Fruit fly (Drosophila melanogaster): Measurements from ENCODE around the gene orion.
A peak's percentile ranks its signal among the peaks of the same experiment; 100 is the strongest.

The orion gene

DNA sequence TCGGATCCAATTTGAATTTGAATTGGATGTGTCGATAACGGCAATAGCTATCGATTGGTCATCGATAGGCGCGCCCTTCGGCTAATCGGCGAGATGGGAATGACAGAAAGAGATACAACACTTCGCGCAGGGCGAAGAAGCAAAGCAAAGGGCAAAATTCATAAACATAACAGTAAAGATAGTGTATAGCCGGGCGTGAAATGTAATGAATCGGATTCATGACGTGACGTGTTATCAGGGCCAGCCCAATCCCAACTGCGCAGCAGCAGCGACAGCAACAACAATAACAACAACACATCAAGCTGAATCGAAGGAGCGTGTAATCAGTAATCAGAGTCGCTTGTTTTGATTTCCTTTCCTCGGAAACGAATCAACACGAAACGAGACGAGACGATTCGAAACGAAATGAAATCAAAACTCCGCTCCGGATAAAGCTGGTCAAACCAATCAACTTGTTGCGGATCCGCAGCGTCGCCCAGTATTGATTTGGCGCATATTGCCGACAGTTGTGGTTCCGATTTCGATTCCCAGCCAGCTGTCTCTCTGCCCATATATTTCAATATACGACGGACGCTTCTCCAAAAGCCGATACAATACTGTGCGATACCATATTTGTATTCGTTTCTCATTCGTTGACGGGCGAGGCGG, 34.6 kb downstream of the orion start, which contains the start of gene snz:
snz (plus strand) TSS at position 107 of the 648 bp plus-strand sequence.
- no peak for TF ChIP-seq dl (GFP tag; optimal IDR thresholded peaks at IDR 0.05; ENCODE audit: insufficient read depth in 1 of 2, partially characterized antibody in 2 of 2)
- no peak for TF ChIP-seq pan (optimal IDR thresholded peaks at IDR 0.05)
- TF ChIP-seq Jra (GFP tag; optimal IDR thresholded peaks at IDR 0.05), result no peak
- TF ChIP-seq OdsH (GFP tag; optimal IDR thresholded peaks at IDR 0.05), result no peak
- TF ChIP-seq fru (GFP tag; optimal IDR thresholded peaks at IDR 0.05), result no peak
- no peak for TF ChIP-seq Vsx2 (GFP tag; optimal IDR thresholded peaks at IDR 0.05; ENCODE audit: partially characterized antibody)
- TF ChIP-seq Hr83 (GFP tag; optimal IDR thresholded peaks at IDR 0.05; ENCODE audit: poor library complexity, severe bottlenecking), result no peak
- no peak for TF ChIP-seq jim (GFP tag; optimal IDR thresholded peaks at IDR 0.05)

- TF ChIP-seq dl (GFP tag; optimal IDR thresholded peaks at IDR 0.05; ENCODE audit: insufficient read depth in 1 of 2, partially characterized antibody in 2 of 2), result no peak
- no peak for TF ChIP-seq Dfd (GFP tag; optimal IDR thresholded peaks at IDR 0.05)
- no peak for TF ChIP-seq dsf (GFP tag; optimal IDR thresholded peaks at IDR 0.05; ENCODE audit: borderline replicate concordance)
- TF ChIP-seq Rel (GFP tag; optimal IDR thresholded peaks at IDR 0.05), result no peak
- TF ChIP-seq Rel (tag; optimal IDR thresholded peaks at IDR 0.05), result no peak
- no peak for TF ChIP-seq tai (GFP tag; optimal IDR thresholded peaks at IDR 0.05)
- no peak for TF ChIP-seq usp (GFP tag; optimal IDR thresholded peaks at IDR 0.05)
- TF ChIP-seq Hr78 (GFP tag; optimal IDR thresholded peaks at IDR 0.05), result no peak
- no peak for TF ChIP-seq Dif (GFP tag; optimal IDR thresholded peaks at IDR 0.05; ENCODE audit: partially characterized antibody)
- no peak for TF ChIP-seq Myc (optimal IDR thresholded peaks at IDR 0.05)
- no peak for TF ChIP-seq Abd-B (GFP tag; optimal IDR thresholded peaks at IDR 0.05)
- no peak for TF ChIP-seq Hr83 (GFP tag; optimal IDR thresholded peaks at IDR 0.05; ENCODE audit: poor library complexity, severe bottlenecking)
- no peak for TF ChIP-seq sage (GFP tag; optimal IDR thresholded peaks at IDR 0.05)
- TF ChIP-seq br (GFP tag; optimal IDR thresholded peaks at IDR 0.05), result no peak
- TF ChIP-seq OdsH (GFP tag; optimal IDR thresholded peaks at IDR 0.05), result no peak
- no peak for TF ChIP-seq N (GFP tag; optimal IDR thresholded peaks at IDR 0.05)
- TF ChIP-seq Vsx2 (GFP tag; optimal IDR thresholded peaks at IDR 0.05; ENCODE audit: partially characterized antibody), result no peak
- no peak for TF ChIP-seq brk (GFP tag; optimal IDR thresholded peaks at IDR 0.05)
- TF ChIP-seq h (GFP tag; optimal IDR thresholded peaks at IDR 0.05), result no peak
Measured at dm6 chrX:7909482-7909881, 37.2 kb downstream of the orion start.

DNA sequence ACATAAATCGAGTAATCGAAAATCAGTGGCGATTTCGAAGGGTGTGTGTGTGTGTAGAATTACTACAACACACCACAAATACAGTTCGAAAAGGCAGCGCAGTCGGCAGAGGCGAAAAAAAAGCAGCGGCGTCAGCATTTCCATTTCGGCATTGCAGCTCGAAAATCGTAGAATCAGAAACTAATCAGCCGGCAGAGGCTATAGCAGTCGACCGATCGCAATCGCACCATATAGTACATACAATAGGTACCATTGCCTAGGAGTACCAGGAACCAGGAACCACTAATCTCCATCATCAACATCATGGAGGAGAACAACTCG, 37.7 kb downstream of the orion start:
- no peak for TF ChIP-seq pan (optimal IDR thresholded peaks at IDR 0.05)

DNA sequence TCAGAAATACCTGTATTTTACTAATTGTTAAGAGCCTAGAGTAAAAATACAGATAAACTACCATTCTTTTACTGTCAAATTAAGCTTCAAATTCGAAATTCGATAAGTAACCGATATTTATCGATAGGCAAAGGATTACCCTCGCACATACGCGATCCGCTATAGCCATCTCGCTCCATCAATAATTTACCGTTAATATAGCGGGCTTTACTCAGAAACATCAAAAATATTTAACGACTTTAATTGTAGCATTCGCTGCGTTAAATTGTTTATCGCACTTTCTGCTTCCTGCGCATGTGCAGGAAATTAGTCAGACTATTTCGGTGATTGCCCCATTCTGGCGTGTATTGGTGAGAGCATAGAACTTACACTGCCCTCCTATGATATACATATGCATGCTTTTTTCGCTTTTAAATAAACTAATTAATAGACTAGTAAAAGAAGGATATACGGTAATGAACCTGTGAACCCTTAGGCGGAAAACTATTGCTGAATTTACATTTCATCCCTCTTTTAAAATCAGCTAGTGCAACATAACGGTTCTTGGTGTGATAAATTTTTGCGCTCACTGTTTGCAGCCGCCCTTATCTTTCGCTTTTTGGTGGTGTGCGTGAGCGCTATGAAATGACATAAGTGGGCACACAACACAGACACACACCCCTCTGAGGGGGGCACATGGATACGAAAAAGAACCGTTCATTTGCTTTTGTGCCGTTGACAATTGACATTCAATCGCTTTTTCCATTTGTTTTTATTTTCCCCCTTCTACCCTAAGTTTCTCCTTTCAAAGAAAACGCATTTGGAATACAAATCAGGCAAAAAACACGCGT, 38.3 kb downstream of the orion start, which contains the start of the genes dpr14 and spidey:
dpr14 (minus strand) TSS at position 48 of the 830 bp plus-strand sequence.
spidey (plus strand) TSS at position 693 of the 830 bp plus-strand sequence.
- TF ChIP-seq CG32264 (GFP tag; optimal IDR thresholded peaks at IDR 0.05), result peak; percentile 39
- TF ChIP-seq Mio (GFP tag; optimal IDR thresholded peaks at IDR 0.05), result peak; percentile 22
- TF ChIP-seq Myc (optimal IDR thresholded peaks at IDR 0.05), result no peak
- TF ChIP-seq tai (GFP tag; optimal IDR thresholded peaks at IDR 0.05), result no peak
- TF ChIP-seq sv (GFP tag; optimal IDR thresholded peaks at IDR 0.05), result peak; percentile 80
- TF ChIP-seq Vsx2 (GFP tag; optimal IDR thresholded peaks at IDR 0.05; ENCODE audit: partially characterized antibody), result peak; percentile 65
- peak; percentile 79 for TF ChIP-seq rgr (GFP tag; optimal IDR thresholded peaks at IDR 0.05)
- TF ChIP-seq ey (GFP tag; optimal IDR thresholded peaks at IDR 0.05), result peak; percentile 83
- peak; percentile 64 for TF ChIP-seq psq (GFP tag; optimal IDR thresholded peaks at IDR 0.05)
- peak; percentile 36 for TF ChIP-seq Dif (GFP tag; optimal IDR thresholded peaks at IDR 0.05; ENCODE audit: partially characterized antibody)
- peak; percentile 85 for TF ChIP-seq h (GFP tag; optimal IDR thresholded peaks at IDR 0.05)
- TF ChIP-seq HLH106 (tag; optimal IDR thresholded peaks at IDR 0.05), result peak; percentile 83
- peak; percentile 39 for TF ChIP-seq Jra (GFP tag; optimal IDR thresholded peaks at IDR 0.05)
- TF ChIP-seq lola (GFP tag; optimal IDR thresholded peaks at IDR 0.05), result no peak
- peak; percentile 81 for TF ChIP-seq Sp1 (GFP tag; optimal IDR thresholded peaks at IDR 0.05)
- no peak for TF ChIP-seq Dfd (GFP tag; optimal IDR thresholded peaks at IDR 0.05)
- TF ChIP-seq fru (GFP tag; optimal IDR thresholded peaks at IDR 0.05), result peak; percentile 86
- peak; percentile 62 for TF ChIP-seq dmrt93B (GFP tag; optimal IDR thresholded peaks at IDR 0.05)
- no peak for TF ChIP-seq GATAd (GFP tag; optimal IDR thresholded peaks at IDR 0.05)
- peak; percentile 71 for TF ChIP-seq woc (GFP tag; optimal IDR thresholded peaks at IDR 0.05)
- TF ChIP-seq CG9705 (GFP tag; optimal IDR thresholded peaks at IDR 0.05), result peak; percentile 65
- no peak for TF ChIP-seq Hr83 (GFP tag; optimal IDR thresholded peaks at IDR 0.05; ENCODE audit: poor library complexity, severe bottlenecking)
- no peak for TF ChIP-seq Rel (GFP tag; optimal IDR thresholded peaks at IDR 0.05)
- peak; percentile 82 for TF ChIP-seq Rel (tag; optimal IDR thresholded peaks at IDR 0.05)
- no peak for TF ChIP-seq Hr78 (GFP tag; optimal IDR thresholded peaks at IDR 0.05)
- TF ChIP-seq foxo (GFP tag; optimal IDR thresholded peaks at IDR 0.05), result peak in 1 of 2 experiments; percentile 79
- peak; percentile 71 for TF ChIP-seq OdsH (GFP tag; optimal IDR thresholded peaks at IDR 0.05)
- no peak for TF ChIP-seq sage (GFP tag; optimal IDR thresholded peaks at IDR 0.05)
- TF ChIP-seq Hnf4 (GFP tag; optimal IDR thresholded peaks at IDR 0.05), result peak; percentile 70
- TF ChIP-seq br (GFP tag; optimal IDR thresholded peaks at IDR 0.05), result peak; percentile 77
- TF ChIP-seq CrebA (GFP tag; optimal IDR thresholded peaks at IDR 0.05; ENCODE audit: borderline replicate concordance), result no peak
- TF ChIP-seq dsf (GFP tag; optimal IDR thresholded peaks at IDR 0.05; ENCODE audit: borderline replicate concordance), result no peak

Data from whole organism, wandering third instar larva.